Fruit fly (Drosophila melanogaster): ENCODE results near the gene tnc.

DNA sequence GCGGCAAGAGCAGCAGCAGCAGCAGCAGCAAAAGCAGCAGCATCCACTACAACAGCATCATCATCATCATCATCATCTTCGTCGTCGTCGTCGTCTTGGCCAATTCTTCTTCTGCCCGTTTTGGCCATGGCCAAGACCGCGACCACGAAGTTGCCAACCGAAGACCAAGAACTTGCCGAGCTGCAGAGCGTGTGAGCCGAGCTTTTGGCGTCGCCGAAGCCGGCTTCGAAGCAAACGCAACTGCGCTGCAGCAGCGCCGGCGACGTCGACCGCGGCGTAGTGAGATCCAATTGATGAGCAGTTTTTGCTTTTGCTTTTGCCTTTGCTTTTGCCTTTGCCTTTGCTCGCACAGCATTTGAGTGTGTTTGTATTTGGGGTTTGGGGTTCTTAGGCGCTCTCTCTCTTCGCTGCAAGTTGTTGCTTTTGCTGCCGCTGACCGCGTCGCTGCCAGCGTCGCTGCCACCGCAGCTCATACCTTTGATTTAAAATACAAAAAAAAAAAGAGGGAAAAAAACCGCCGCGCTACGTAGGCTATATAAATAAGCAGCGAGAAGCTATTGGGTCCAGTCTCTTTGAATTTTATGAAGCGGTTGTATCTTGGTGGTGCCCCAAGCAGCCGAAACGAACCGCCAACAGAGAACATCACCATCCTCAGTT lies 973 bp downstream of the tnc start:
- TF ChIP-seq CG4318 (GFP tag; optimal IDR thresholded peaks at IDR 0.05) (no peak), CG9139 (GFP tag; optimal IDR thresholded peaks at IDR 0.05) (no peak), OdsH (GFP tag; optimal IDR thresholded peaks at IDR 0.05) (no peak), Sox15 (GFP tag; optimal IDR thresholded peaks at IDR 0.05) (no peak), CG8632 (GFP tag; optimal IDR thresholded peaks at IDR 0.05) (no peak), fd59A (GFP tag; optimal IDR thresholded peaks at IDR 0.05) (no peak), salr (GFP tag; optimal IDR thresholded peaks at IDR 0.05) (no peak), achi (GFP tag; optimal IDR thresholded peaks at IDR 0.05) (no peak), CG11294 (GFP tag; IDR thresholded peaks at IDR 0.05) (no peak), CG6163 (GFP tag; IDR thresholded peaks at IDR 0.05) (no peak), Gug (GFP tag; IDR thresholded peaks at IDR 0.05) (no peak), CG7368 (GFP tag; optimal IDR thresholded peaks at IDR 0.05) (no peak)

Data from whole organism, prepupa.